Worm (Caenorhabditis elegans): Measurements from ENCODE around the gene srt-65.

DNA sequence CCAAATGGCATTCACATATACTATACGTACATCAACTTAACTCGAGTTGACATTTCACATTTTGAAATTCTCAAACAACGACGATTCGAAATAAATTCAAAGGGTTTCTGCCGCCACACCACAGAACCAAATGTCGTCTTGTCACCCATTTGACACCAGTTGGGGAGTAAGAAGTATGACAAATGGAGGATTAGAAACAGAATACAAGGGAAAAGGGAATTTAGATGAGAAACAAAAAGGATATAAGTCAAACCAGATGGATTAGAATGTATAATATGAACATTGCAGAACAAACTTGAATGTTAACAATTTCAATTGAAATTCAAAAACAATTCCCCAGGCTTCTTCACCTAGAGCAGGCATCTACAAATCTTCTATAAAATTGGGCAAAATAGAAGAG lies 29.0 kb upstream of the srt-65 start:
- TF ChIP-seq snpc-4 (tag; optimal IDR thresholded peaks at IDR 0.05), result no peak
- TF ChIP-seq zip-8 (tag; optimal IDR thresholded peaks at IDR 0.05), result no peak
- no peak for TF ChIP-seq pha-4 (tag; optimal IDR thresholded peaks at IDR 0.05)
- no peak for TF ChIP-seq nhr-12 (tag; optimal IDR thresholded peaks at IDR 0.05)
- TF ChIP-seq lsy-2 (tag; optimal IDR thresholded peaks at IDR 0.05), result no peak
